Fruit fly (Drosophila melanogaster) whole organism, embryonic: ENCODE data around the gene CG32087.

Source experiments
- CG10209 ChIP-seq: fragments of 200-800 bp; sonication (Bioruptor generic); optimal IDR thresholded peaks from 3 replicates; lab custom pipeline; 2017; ENCODE audit warnings: missing biosample characterization, mild to moderate bottlenecking, missing genetic modification characterization, missing genetic modification reagents
- CG14014 ChIP-seq: fragments of 200-800 bp; sonication (Bioruptor generic); IDR thresholded peaks from 2 replicates; pipeline ENCODE4 v1.3.6; 2022; ENCODE audit warnings: missing biosample characterization, missing genetic modification characterization
- CG14860 ChIP-seq: fragments of 200-800 bp; sonication (Bioruptor generic); IDR thresholded peaks from 3 replicates; pipeline ENCODE4 v1.3.6; 2022; ENCODE audit warnings: missing biosample characterization, missing genetic modification characterization; ENCODE audit not compliant: partially characterized antibody
- CG15011 ChIP-seq: fragments of 200-800 bp; sonication (Bioruptor generic); optimal IDR thresholded peaks from 3 replicates; lab custom pipeline; 2018; ENCODE audit warnings: missing biosample characterization, mild to moderate bottlenecking, missing genetic modification characterization
- CG17328 ChIP-seq: fragments of 200-800 bp; sonication (Bioruptor generic); IDR thresholded peaks from 2 replicates; pipeline ENCODE4 v1.3.6; 2022; ENCODE audit warnings: missing biosample characterization, missing genetic modification characterization
- CG17802 ChIP-seq: fragments of 200-800 bp; sonication (Bioruptor generic); optimal IDR thresholded peaks from 2 replicates; lab custom pipeline; 2018; ENCODE audit warnings: missing biosample characterization, mild to moderate bottlenecking, missing genetic modification characterization, moderate library complexity
- CG2202 ChIP-seq: fragments of 200-800 bp; sonication (Bioruptor generic); optimal IDR thresholded peaks from 2 replicates; lab custom pipeline; 2018; ENCODE audit warnings: missing biosample characterization, mild to moderate bottlenecking, missing genetic modification characterization
- CG2875 ChIP-seq: fragments of 200-800 bp; sonication (Bioruptor generic); optimal IDR thresholded peaks from 2 replicates; lab custom pipeline; 2017; ENCODE audit warnings: missing biosample characterization, mild to moderate bottlenecking, missing genetic modification characterization, missing genetic modification reagents
- CG30020 ChIP-seq: fragments of 200-800 bp; optimal IDR thresholded peaks from 2 replicates; lab custom pipeline; 2019; ENCODE audit warnings: missing biosample characterization, mild to moderate bottlenecking, missing genetic modification characterization, moderate library complexity
- CG3281 ChIP-seq: fragments of 200-800 bp; sonication (Bioruptor generic); optimal IDR thresholded peaks from 3 replicates; lab custom pipeline; 2017; ENCODE audit warnings: missing biosample characterization, mild to moderate bottlenecking, missing genetic modification characterization
- CG33557 ChIP-seq: fragments of 200-800 bp; sonication (Bioruptor generic); optimal IDR thresholded peaks from 2 replicates; lab custom pipeline; 2019; ENCODE audit warnings: missing biosample characterization, mild to moderate bottlenecking, missing genetic modification characterization, moderate library complexity
- CG34376 ChIP-seq: fragments of 200-800 bp; sonication (Bioruptor generic); optimal IDR thresholded peaks from 2 replicates; lab custom pipeline; 2018; ENCODE audit warnings: missing biosample characterization, mild to moderate bottlenecking, missing genetic modification characterization
- CG4360 ChIP-seq: fragments of 200-800 bp; sonication (Bioruptor generic); IDR thresholded peaks from 2 replicates; pipeline ENCODE4 v1.3.6; 2022; ENCODE audit warnings: missing biosample characterization, missing genetic modification characterization
- CG4617 ChIP-seq: fragments of 200-800 bp; sonication (Bioruptor generic); optimal IDR thresholded peaks from 3 replicates; lab custom pipeline; 2016; ENCODE audit warnings: missing biosample characterization, missing genetic modification characterization, borderline replicate concordance
- CG6854 ChIP-seq: fragments of 200-800 bp; sonication (Bioruptor generic); optimal IDR thresholded peaks from 3 replicates; lab custom pipeline; 2017; ENCODE audit warnings: missing biosample characterization, mild to moderate bottlenecking, missing genetic modification characterization
- CG7372 ChIP-seq: fragments of 200-800 bp; sonication (Bioruptor generic); IDR thresholded peaks from 2 replicates; pipeline ENCODE4 v1.3.6; 2022; ENCODE audit warnings: missing biosample characterization, missing genetic modification characterization
- CG9215 ChIP-seq: fragments of 200-800 bp; sonication (Bioruptor generic); IDR thresholded peaks from 2 replicates; pipeline ENCODE4 v1.3.6; 2022; ENCODE audit warnings: missing biosample characterization, missing genetic modification characterization
- CHES-1-like ChIP-seq: fragments of 200-800 bp; sonication (Bioruptor generic); optimal IDR thresholded peaks from 2 replicates; lab custom pipeline; 2016; ENCODE audit warnings: missing biosample characterization, missing genetic modification characterization
- D19A ChIP-seq: fragments of 200-800 bp; optimal IDR thresholded peaks from 3 replicates; lab custom pipeline; 2019; ENCODE audit warnings: missing biosample characterization, mild to moderate bottlenecking, missing genetic modification characterization, moderate library complexity
- Doc3 ChIP-seq: fragments of 200-800 bp; sonication (Bioruptor generic); IDR thresholded peaks from 3 replicates; pipeline ENCODE4 v1.3.6; 2022; ENCODE audit warnings: missing biosample characterization, missing genetic modification characterization; ENCODE audit not compliant: partially characterized antibody
- Dp ChIP-seq: fragments of 200-800 bp; sonication (Bioruptor generic); optimal IDR thresholded peaks from 2 replicates; lab custom pipeline; 2018; ENCODE audit warnings: missing biosample characterization, mild to moderate bottlenecking, missing genetic modification characterization, moderate library complexity
- Gsc ChIP-seq: fragments of 200-800 bp; sonication (Bioruptor generic); IDR thresholded peaks from 2 replicates; pipeline ENCODE4 v1.3.6; 2022; ENCODE audit warnings: missing biosample characterization, missing genetic modification characterization
- HLH3B ChIP-seq: fragments of 200-800 bp; sonication (Bioruptor generic); IDR thresholded peaks from 2 replicates; pipeline ENCODE4 v1.3.6; 2022; ENCODE audit warnings: missing biosample characterization, missing genetic modification characterization
- HmgZ ChIP-seq: fragments of 200-800 bp; sonication (Bioruptor generic); optimal IDR thresholded peaks from 2 replicates; lab custom pipeline; 2018; ENCODE audit warnings: missing biosample characterization, mild to moderate bottlenecking, missing genetic modification characterization
- MBD-R2 ChIP-seq: fragments of 200-800 bp; sonication (Bioruptor generic); IDR thresholded peaks from 2 replicates; pipeline ENCODE4 v1.3.6; 2022; ENCODE audit warnings: missing biosample characterization, missing genetic modification characterization
- MESR4 ChIP-seq: fragments of 200-800 bp; sonication (Bioruptor generic); optimal IDR thresholded peaks from 2 replicates; lab custom pipeline; 2018; ENCODE audit warnings: missing biosample characterization, mild to moderate bottlenecking, missing genetic modification characterization, moderate library complexity
- Med ChIP-seq: fragments of 200-800 bp; sonication (Bioruptor generic); peaks from one replicate; lab custom pipeline; 2016; ENCODE audit warnings: missing biosample characterization, missing genetic modification characterization, mild to moderate bottlenecking, inconsistent platforms, moderate library complexity
- Mrtf ChIP-seq: fragments of 200-800 bp; sonication (Bioruptor generic); IDR thresholded peaks from 3 replicates; pipeline ENCODE4 v1.3.6; 2022; ENCODE audit warnings: missing biosample characterization, missing genetic modification characterization
- NC2β ChIP-seq: fragments of 200-800 bp; sonication (Bioruptor generic); optimal IDR thresholded peaks from 2 replicates; lab custom pipeline; 2016; ENCODE audit warnings: missing biosample characterization, missing genetic modification characterization
- Nf-YC ChIP-seq: fragments of 200-800 bp; optimal IDR thresholded peaks from 3 replicates; lab custom pipeline; 2019; ENCODE audit warnings: missing biosample characterization, mild to moderate bottlenecking, missing genetic modification characterization, moderate library complexity
- Pdp1 ChIP-seq, 2 experiments: fragments of 200-800 bp; sonication (Bioruptor generic); optimal IDR thresholded peaks; 3 replicates each; lab custom pipeline; 2016; ENCODE audit warnings: missing biosample characterization in 2 of 2, missing genetic modification characterization in 2 of 2, mild to moderate bottlenecking in 1 of 2, moderate library complexity in 1 of 2
- Scr ChIP-seq: fragments of 200-800 bp; sonication (Bioruptor generic); IDR thresholded peaks from 2 replicates; pipeline ENCODE4 v1.3.6; 2022; ENCODE audit warnings: missing biosample characterization, missing genetic modification characterization; ENCODE audit not compliant: partially characterized antibody
- Vsx1 ChIP-seq: fragments of 200-800 bp; sonication (Bioruptor generic); optimal IDR thresholded peaks from 2 replicates; lab custom pipeline; 2017; ENCODE audit warnings: missing biosample characterization, mild to moderate bottlenecking, missing genetic modification characterization, missing genetic modification reagents
- dmrt11E ChIP-seq: fragments of 200-800 bp; sonication (Bioruptor generic); optimal IDR thresholded peaks from 3 replicates; lab custom pipeline; 2018; ENCODE audit warnings: missing biosample characterization, mild to moderate bottlenecking, missing genetic modification characterization, moderate library complexity
- ems ChIP-seq: fragments of 200-800 bp; sonication (Bioruptor generic); optimal IDR thresholded peaks from 3 replicates; lab custom pipeline; 2016; ENCODE audit warnings: missing biosample characterization, missing genetic modification characterization
- fd102C ChIP-seq: fragments of 200-800 bp; sonication (Bioruptor generic); optimal IDR thresholded peaks from 2 replicates; lab custom pipeline; 2018; ENCODE audit warnings: missing biosample characterization, mild to moderate bottlenecking, missing genetic modification characterization, moderate library complexity
- gsb-n ChIP-seq: fragments of 200-800 bp; sonication (Bioruptor generic); optimal IDR thresholded peaks from 3 replicates; lab custom pipeline; 2018; ENCODE audit warnings: missing biosample characterization, mild to moderate bottlenecking, missing genetic modification characterization
- insv ChIP-seq, 2 experiments: fragments of 200-800 bp; sonication (Bioruptor generic); optimal IDR thresholded peaks; 3 replicates each; lab custom pipeline; 2016 to 2018; ENCODE audit warnings: missing biosample characterization in 2 of 2, missing genetic modification characterization in 2 of 2
- mirr ChIP-seq: fragments of 200-800 bp; sonication (Bioruptor generic); optimal IDR thresholded peaks from 3 replicates; lab custom pipeline; 2018; ENCODE audit warnings: missing biosample characterization, mild to moderate bottlenecking, missing genetic modification characterization
- nmo ChIP-seq: fragments of 200-800 bp; sonication (Bioruptor generic); optimal IDR thresholded peaks from 2 replicates; lab custom pipeline; 2018; ENCODE audit warnings: missing biosample characterization, mild to moderate bottlenecking, missing genetic modification characterization, moderate library complexity
- phol ChIP-seq: fragments of 200-800 bp; sonication (Bioruptor generic); optimal IDR thresholded peaks from 3 replicates; lab custom pipeline; 2018; ENCODE audit warnings: missing biosample characterization, mild to moderate bottlenecking, missing genetic modification characterization, moderate library complexity
- sc ChIP-seq, 3 experiments: fragments of >200 bp in 2 of 3; fragments of 200-800 bp in 1 of 3; sonication (Bioruptor generic) in 1 of 3; optimal IDR thresholded peaks; 2 replicates in 2 of 3; 3 replicates in 1 of 3; lab custom pipeline; 2017; ENCODE audit warnings: mild to moderate bottlenecking in 1 of 3, missing biosample characterization in 1 of 3, missing genetic modification characterization in 1 of 3, missing genetic modification reagents in 1 of 3
- scrt ChIP-seq: fragments of 200-800 bp; sonication (Bioruptor generic); optimal IDR thresholded peaks from 2 replicates; lab custom pipeline; 2018; ENCODE audit warnings: missing biosample characterization, mild to moderate bottlenecking, missing genetic modification characterization, moderate library complexity
- sd ChIP-seq: fragments of 200-800 bp; sonication (Bioruptor generic); optimal IDR thresholded peaks from 3 replicates; lab custom pipeline; 2018; ENCODE audit warnings: missing biosample characterization, mild to moderate bottlenecking, missing genetic modification characterization, moderate library complexity
- stc ChIP-seq: fragments of 200-800 bp; sonication (Bioruptor generic); IDR thresholded peaks from 2 replicates; pipeline ENCODE4 v1.3.6; 2022; ENCODE audit warnings: missing biosample characterization, missing genetic modification characterization
- zen ChIP-seq: fragments of 200-800 bp; sonication (Bioruptor generic); optimal IDR thresholded peaks from 3 replicates; lab custom pipeline; 2018; ENCODE audit warnings: missing biosample characterization, mild to moderate bottlenecking, missing genetic modification characterization, moderate library complexity

The CG32087 gene

DNA sequence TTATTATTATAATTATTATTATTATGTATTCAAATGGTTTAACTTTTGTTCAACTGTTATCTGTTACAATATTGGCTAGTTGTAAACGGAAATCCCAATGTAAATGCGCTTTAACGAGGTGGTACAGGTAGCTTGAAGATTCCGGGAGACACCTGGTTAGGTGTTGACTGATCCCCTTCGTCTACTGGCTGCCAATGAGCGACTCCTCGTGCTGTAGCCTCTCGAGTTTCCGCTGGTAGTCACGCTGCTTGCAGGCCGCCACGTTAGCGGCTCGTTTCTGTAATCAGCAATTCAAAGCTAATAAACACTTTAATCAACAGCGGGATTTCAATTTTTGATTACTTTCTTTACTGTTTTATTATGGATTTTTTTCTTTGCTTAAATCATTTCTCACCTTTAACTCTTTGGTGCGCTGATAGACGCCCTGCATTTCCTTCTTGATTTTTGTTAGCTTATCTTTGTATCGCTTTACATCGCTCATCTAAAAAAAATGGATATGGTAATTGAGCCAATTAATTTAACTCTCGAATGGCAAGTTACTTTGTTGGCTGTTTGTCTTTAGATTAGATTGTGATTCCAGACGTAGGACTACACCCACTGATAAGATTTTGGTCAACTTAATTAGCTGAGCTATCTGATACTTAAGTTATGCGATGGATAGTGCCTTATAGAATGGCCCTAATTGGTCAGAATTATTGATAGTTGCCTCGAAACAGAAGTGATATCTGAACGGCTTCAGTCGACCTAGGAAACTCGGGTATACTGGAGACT, 41.9 kb upstream of the CG32087 start (continued):
- 0 out of 2 replicates have a peak, but pooled peaks have one; percentile 23 for TF ChIP-seq CG14014 (GFP tag; lab: Robert Waterston, UW)
- TF ChIP-seq mirr (GFP tag; lab: Kevin White, UChicago) = peak; percentile 93
- no peak for TF ChIP-seq sc (optimal IDR thresholded peaks at IDR 0.05; lab: Kevin White, UChicago)
- TF ChIP-seq sc (GFP tag; optimal IDR thresholded peaks at IDR 0.05; lab: Kevin White, UChicago) = no peak
- TF ChIP-seq CG17802 (tag; lab: Kevin White, UChicago) = no peak
- TF ChIP-seq Vsx1 (GFP tag; lab: Kevin White, UChicago) = peak; percentile 84
- peak; percentile 74 for TF ChIP-seq CG34376 (GFP tag; lab: Kevin White, UChicago)
- TF ChIP-seq CG7372 (GFP tag; lab: Robert Waterston, UW) = no peak
- TF ChIP-seq Mrtf = no peak
- peak; percentile 62 for TF ChIP-seq Med (GFP tag; lab: Kevin White, UChicago)
- no peak for TF ChIP-seq Gsc
- 0 out of 2 replicates have a peak, but pooled peaks have one; percentile 12 for TF ChIP-seq stc (GFP tag; lab: Robert Waterston, UW)
- no peak for TF ChIP-seq CG2875
- TF ChIP-seq fd102C (GFP tag; lab: Kevin White, UChicago) = no peak
- no peak for TF ChIP-seq CG17328 (GFP tag; lab: Robert Waterston, UW)
- TF ChIP-seq Nf-YC = peak; percentile 30
- TF ChIP-seq CG33557 = no peak
- TF ChIP-seq CG2202 (tag; lab: Kevin White, UChicago) = no peak
- TF ChIP-seq sd (tag; lab: Kevin White, UChicago) = peak; percentile 48
- TF ChIP-seq D19A (tag; lab: Kevin White, UChicago) = no peak
- no peak for TF ChIP-seq CG9215
- no peak for TF ChIP-seq scrt (GFP tag; lab: Kevin White, UChicago)
- peak; percentile 15 for TF ChIP-seq CG3281
- no peak for TF ChIP-seq CG30020
- TF ChIP-seq CG10209 (GFP tag; lab: Kevin White, UChicago) = no peak

dm6 chr3L:11691203-11691797, 40.6 kb upstream of the CG32087 start, which contains the start of the genes Pldn and CG14135:
Pldn (minus strand) TSS chr3L:11691399.
CG14135 (plus strand) TSS chr3L:11691571.
- TF ChIP-seq MBD-R2 (GFP tag; lab: Robert Waterston, UW) = peak; percentile 85
- peak; percentile 33 for TF ChIP-seq nmo
- TF ChIP-seq phol (tag; lab: Kevin White, UChicago) = peak; percentile 19
- TF ChIP-seq ems (GFP tag; lab: Kevin White, UChicago) = no peak
- TF ChIP-seq CG6854 (GFP tag; lab: Kevin White, UChicago) = peak; percentile 65
- peak; percentile 39 for TF ChIP-seq CG34376 (GFP tag; lab: Kevin White, UChicago)
- TF ChIP-seq Scr (GFP tag; lab: Robert Waterston, UW) = peak; percentile 49
- TF ChIP-seq CG14860 (GFP tag; lab: Robert Waterston, UW) = no peak
- peak; percentile 49 for TF ChIP-seq HmgZ
- peak; percentile 37 for TF ChIP-seq zen (tag; lab: Kevin White, UChicago)
- TF ChIP-seq CG4360 (GFP tag; lab: Robert Waterston, UW) = no peak
- TF ChIP-seq Pdp1 (GFP tag; optimal IDR thresholded peaks at IDR 0.05; lab: Kevin White, UChicago) = peak in 1 of 2 experiments; percentile 28
- TF ChIP-seq Nf-YC = peak; percentile 22
- peak; percentile 33 for TF ChIP-seq CG4617 (GFP tag; lab: Kevin White, UChicago)
- peak; percentile 14 for TF ChIP-seq gsb-n (tag; lab: Kevin White, UChicago)
- TF ChIP-seq NC2β (GFP tag; lab: Kevin White, UChicago) = no peak
- TF ChIP-seq dmrt11E (tag; lab: Kevin White, UChicago) = no peak
- TF ChIP-seq Doc3 (GFP tag; lab: Robert Waterston, UW) = peak; percentile 47; the same call in 1 of the 3 replicates
- peak; percentile 26 for TF ChIP-seq Dp (GFP tag; lab: Kevin White, UChicago)
- TF ChIP-seq MESR4 (GFP tag; lab: Kevin White, UChicago) = peak; percentile 29
- no peak for TF ChIP-seq HLH3B (GFP tag; lab: Robert Waterston, UW)
- peak in 1 of 2 experiments; percentile 29 for TF ChIP-seq insv (GFP tag; optimal IDR thresholded peaks at IDR 0.05; lab: Kevin White, UChicago)
- TF ChIP-seq CHES-1-like = peak; percentile 9
- no peak for TF ChIP-seq CG15011 (GFP tag; lab: Kevin White, UChicago)
